Fruit fly (Drosophila melanogaster): ENCODE results near the gene AcCoAS.

Gene AcCoAS

DNA sequence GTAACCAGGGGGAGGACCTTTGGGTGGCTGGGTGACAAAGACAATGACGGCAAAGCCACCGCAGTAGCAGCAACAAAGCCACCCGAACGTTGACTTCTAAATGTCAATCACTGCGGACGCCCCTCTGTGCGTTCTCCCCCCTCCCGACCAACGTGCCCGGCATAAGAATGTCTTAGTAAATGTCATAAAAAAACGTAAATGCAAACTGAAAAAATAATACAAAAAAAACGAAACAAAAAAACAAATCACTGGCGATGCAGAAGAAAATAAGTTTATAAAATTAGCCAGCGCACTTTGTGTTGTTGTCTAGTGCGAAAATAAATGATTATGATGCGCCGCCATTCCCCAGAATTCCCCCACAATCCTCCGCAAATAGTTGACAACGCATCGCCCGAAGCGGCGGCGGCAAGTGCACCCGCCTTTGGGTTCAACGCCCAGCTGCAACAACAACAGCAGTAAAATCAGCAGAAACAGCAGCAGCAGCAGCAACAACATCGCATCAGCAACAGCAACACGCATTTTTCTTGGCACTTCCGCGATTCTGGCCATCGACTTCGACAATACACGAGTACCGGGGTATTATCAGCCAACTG is 43.0 kb downstream of the AcCoAS start (continued):
- TF ChIP-seq fd85E (GFP tag; optimal IDR thresholded peaks at IDR 0.05) (no peak), CG10669 (GFP tag; optimal IDR thresholded peaks at IDR 0.05) (no peak), Sox102F (GFP tag; optimal IDR thresholded peaks at IDR 0.05) (no peak), Sox14 (GFP tag; optimal IDR thresholded peaks at IDR 0.05) (peak; percentile 38), Gug (GFP tag; IDR thresholded peaks at IDR 0.05) (peak; percentile 21; the same call in 1 of the 2 replicates), CG6276 (GFP tag; optimal IDR thresholded peaks at IDR 0.05) (peak; percentile 95), CG15336 (GFP tag; IDR thresholded peaks at IDR 0.05) (peak; percentile 83), CG32006 (GFP tag; optimal IDR thresholded peaks at IDR 0.05) (peak; percentile 73)

DNA sequence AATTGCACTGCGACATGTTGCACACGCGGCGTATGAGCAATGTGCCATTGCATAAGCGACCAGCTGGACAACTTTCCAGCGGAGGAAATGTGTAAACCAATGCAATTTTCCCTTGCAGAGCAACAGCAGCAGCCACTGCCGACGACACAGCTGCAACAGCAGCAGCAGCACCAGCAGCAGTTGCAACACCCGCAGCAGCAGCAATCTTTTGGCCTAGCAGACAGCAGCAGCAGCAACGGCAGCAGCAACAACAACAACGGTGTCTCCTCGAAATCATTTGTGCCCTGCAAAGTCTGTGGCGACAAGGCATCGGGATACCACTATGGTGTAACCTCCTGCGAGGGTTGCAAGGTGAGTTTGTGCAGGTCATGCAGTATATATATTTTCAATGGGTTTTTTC is 49.3 kb downstream of the AcCoAS start:
- TF ChIP-seq Eip78C (GFP tag) (no peak), eg (GFP tag; IDR thresholded peaks at IDR 0.05) (no peak), esn (GFP tag; optimal IDR thresholded peaks at IDR 0.05) (no peak), CG6276 (GFP tag; optimal IDR thresholded peaks at IDR 0.05) (no peak), CG8119 (GFP tag; IDR thresholded peaks at IDR 0.05) (no peak), CG6163 (GFP tag; IDR thresholded peaks at IDR 0.05) (no peak), CG6808 (GFP tag; optimal IDR thresholded peaks at IDR 0.05) (no peak), CG34406 (GFP tag; optimal IDR thresholded peaks at IDR 0.05) (no peak), vri (GFP tag; optimal IDR thresholded peaks at IDR 0.05) (no peak), CG15336 (GFP tag; IDR thresholded peaks at IDR 0.05) (no peak), Sox102F (GFP tag; optimal IDR thresholded peaks at IDR 0.05) (no peak), fkh (GFP tag; optimal IDR thresholded peaks at IDR 0.05) (no peak), Hr39 (GFP tag; optimal IDR thresholded peaks at IDR 0.05) (no peak), Eip75B (GFP tag; optimal IDR thresholded peaks at IDR 0.05) (no peak)

DNA sequence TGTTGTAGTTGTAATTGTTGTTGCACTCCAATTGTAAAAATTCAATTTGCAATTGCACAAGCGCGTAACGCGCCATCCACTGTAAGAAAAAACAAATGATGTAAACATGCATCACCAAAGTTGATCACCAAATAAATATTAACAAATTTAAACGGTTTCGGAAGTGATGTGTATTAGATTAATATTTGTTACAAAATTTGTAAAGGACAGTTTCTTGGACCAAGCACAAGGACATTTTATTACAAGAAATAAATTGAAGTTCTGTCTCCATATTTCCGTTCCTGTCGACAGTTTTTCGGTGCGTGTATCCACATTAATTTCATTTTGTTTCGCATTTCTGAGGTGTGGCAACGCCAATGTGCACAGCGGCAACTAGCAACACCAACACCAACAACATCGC is 50.3 kb downstream of the AcCoAS start:
- TF ChIP-seq CG16779 (tag; optimal IDR thresholded peaks at IDR 0.05) (peak; percentile 12), CG6808 (GFP tag; optimal IDR thresholded peaks at IDR 0.05) (no peak), salr (GFP tag; optimal IDR thresholded peaks at IDR 0.05) (peak in 1 of 2 experiments; percentile 69), CG6854 (GFP tag; optimal IDR thresholded peaks at IDR 0.05) (no peak), Gug (GFP tag; IDR thresholded peaks at IDR 0.05) (peak; percentile 62), fkh (GFP tag; optimal IDR thresholded peaks at IDR 0.05) (no peak), fd85E (GFP tag; optimal IDR thresholded peaks at IDR 0.05) (no peak), acj6 (GFP tag; optimal IDR thresholded peaks at IDR 0.05) (no peak), Ets21C (GFP tag; optimal IDR thresholded peaks at IDR 0.05) (no peak), CG11902 (GFP tag; optimal IDR thresholded peaks at IDR 0.05) (no peak), cyc (GFP tag; optimal IDR thresholded peaks at IDR 0.05) (no peak), CG11294 (GFP tag; IDR thresholded peaks at IDR 0.05) (peak; percentile 29; the same call in 1 of the 2 replicates), spab (GFP tag; optimal IDR thresholded peaks at IDR 0.05) (no peak), Hr4 (GFP tag; optimal IDR thresholded peaks at IDR 0.05) (peak; percentile 92), Eip75B (GFP tag; optimal IDR thresholded peaks at IDR 0.05) (no peak), CG8119 (GFP tag; IDR thresholded peaks at IDR 0.05) (peak; percentile 89), Lpt (GFP tag; optimal IDR thresholded peaks at IDR 0.05) (peak; percentile 83), pdm3 (GFP tag; optimal IDR thresholded peaks at IDR 0.05) (peak; percentile 57), Met (GFP tag; optimal IDR thresholded peaks at IDR 0.05) (no peak), CG8632 (GFP tag; optimal IDR thresholded peaks at IDR 0.05) (no peak), CG6792 (GFP tag; optimal IDR thresholded peaks at IDR 0.05) (no peak), CG7368 (GFP tag; optimal IDR thresholded peaks at IDR 0.05) (no peak), CG34406 (GFP tag; optimal IDR thresholded peaks at IDR 0.05) (no peak), vri (GFP tag; optimal IDR thresholded peaks at IDR 0.05) (no peak), lz (GFP tag; optimal IDR thresholded peaks at IDR 0.05) (no peak), CG4318 (GFP tag; optimal IDR thresholded peaks at IDR 0.05) (peak; percentile 83), fd59A (GFP tag; optimal IDR thresholded peaks at IDR 0.05) (no peak), eg (GFP tag; IDR thresholded peaks at IDR 0.05) (peak; percentile 82), Eip93F (GFP tag; optimal IDR thresholded peaks at IDR 0.05) (no peak), CG10669 (GFP tag; optimal IDR thresholded peaks at IDR 0.05) (no peak), CG31627 (GFP tag; optimal IDR thresholded peaks at IDR 0.05) (no peak), CG3032 (tag; optimal IDR thresholded peaks at IDR 0.05) (no peak), net (GFP tag; optimal IDR thresholded peaks at IDR 0.05) (peak; percentile 68), CG11762 (GFP tag; optimal IDR thresholded peaks at IDR 0.05; ENCODE audit: insufficient read depth) (peak; percentile 19), CG3919 (GFP tag; optimal IDR thresholded peaks at IDR 0.05) (peak; percentile 29), Blimp-1 (GFP tag; optimal IDR thresholded peaks at IDR 0.05) (no peak), OdsH (GFP tag; optimal IDR thresholded peaks at IDR 0.05) (peak; percentile 52), CG1621 (tag; optimal IDR thresholded peaks at IDR 0.05) (no peak)

All from whole organism, prepupa.